Worm (Caenorhabditis elegans) whole organism, L2 larva: ENCODE data around the gene F49E11.7.

Experiments
- C34F6.9 ChIP-seq: fragments of 150-350 bp; optimal IDR thresholded peaks from 2 replicates; lab custom pipeline; 2014; ENCODE audit warnings: missing biosample characterization, missing genetic modification characterization
- F13H6.1 ChIP-seq: sonication (generic microtip); optimal IDR thresholded peaks from 2 replicates; lab custom pipeline; 2016; ENCODE audit warnings: missing genetic modification characterization, missing compliant biosample characterization
- Y55F3AM.14 ChIP-seq: fragments of 200-800 bp; sonication (Bioruptor generic); optimal IDR thresholded peaks from 2 replicates; lab custom pipeline; 2018; ENCODE audit warnings: mild to moderate bottlenecking, missing genetic modification characterization, missing compliant biosample characterization
- ZK546.5 ChIP-seq: sonication (generic microtip); optimal IDR thresholded peaks from 2 replicates; lab custom pipeline; 2017; ENCODE audit warnings: missing biosample characterization, missing genetic modification characterization
- alr-1 ChIP-seq: fragments of 150-350 bp; optimal IDR thresholded peaks from 2 replicates; lab custom pipeline; 2014; ENCODE audit warnings: missing biosample characterization, missing genetic modification characterization
- ama-1 ChIP-seq: fragments of 150-350 bp; optimal IDR thresholded peaks from 2 replicates; lab custom pipeline; 2018; ENCODE audit warnings: inconsistent platforms
- blmp-1 ChIP-seq: sonication (generic microtip); optimal IDR thresholded peaks from 2 replicates; lab custom pipeline; 2017; ENCODE audit warnings: missing genetic modification characterization, mild to moderate bottlenecking, missing compliant biosample characterization, antibody characterized with exemption, moderate library complexity; ENCODE audit not compliant: insufficient read depth
- ceh-16 ChIP-seq: fragments of 150-350 bp; optimal IDR thresholded peaks from 2 replicates; lab custom pipeline; 2014; ENCODE audit warnings: missing biosample characterization, missing genetic modification characterization
- ceh-82 ChIP-seq: fragments of 150-350 bp; optimal IDR thresholded peaks from 2 replicates; lab custom pipeline; 2014; ENCODE audit warnings: missing biosample characterization, missing genetic modification characterization
- crh-2 ChIP-seq: sonication (generic microtip); optimal IDR thresholded peaks from 2 replicates; lab custom pipeline; 2017; ENCODE audit warnings: missing biosample characterization, missing genetic modification characterization
- dmd-4 ChIP-seq: sonication (generic microtip); optimal IDR thresholded peaks from 2 replicates; lab custom pipeline; 2017; ENCODE audit warnings: missing biosample characterization, missing genetic modification characterization
- egl-27 ChIP-seq: sonication (generic microtip); optimal IDR thresholded peaks from 3 replicates; lab custom pipeline; 2017; ENCODE audit warnings: missing biosample characterization, missing genetic modification reagents, missing genetic modification characterization
- elt-1 ChIP-seq: fragments of 150-350 bp; optimal IDR thresholded peaks from 2 replicates; lab custom pipeline; 2014; ENCODE audit warnings: missing biosample characterization, missing genetic modification characterization
- elt-3 ChIP-seq: sonication (generic microtip); optimal IDR thresholded peaks from 2 replicates; lab custom pipeline; 2017; ENCODE audit warnings: missing biosample characterization, missing genetic modification characterization
- fos-1 ChIP-seq: fragments of 150-350 bp; optimal IDR thresholded peaks from 2 replicates; lab custom pipeline; 2014; ENCODE audit warnings: missing biosample characterization, missing genetic modification characterization
- gmeb-1 ChIP-seq: fragments of 150-350 bp; optimal IDR thresholded peaks from 2 replicates; lab custom pipeline; 2014; ENCODE audit warnings: missing biosample characterization, missing genetic modification characterization
- lin-11 ChIP-seq: fragments of 150-350 bp; sonication (generic microtip); optimal IDR thresholded peaks from 2 replicates; lab custom pipeline; 2014; ENCODE audit warnings: missing biosample characterization, missing genetic modification characterization, inconsistent platforms, mixed read lengths
- lin-13 ChIP-seq: fragments of 150-350 bp; optimal IDR thresholded peaks from 2 replicates; lab custom pipeline; 2014; ENCODE audit warnings: missing biosample characterization, missing genetic modification reagents, missing genetic modification characterization
- lin-39 ChIP-seq: fragments of 150-350 bp; optimal IDR thresholded peaks from 2 replicates; lab custom pipeline; 2014; ENCODE audit warnings: missing biosample characterization, missing genetic modification reagents, missing genetic modification characterization
- lsy-2 ChIP-seq, 2 experiments: fragments of 150-350 bp in 1 of 2; sonication (generic microtip) in 1 of 2; optimal IDR thresholded peaks; 2 replicates each; lab custom pipeline; 2014 to 2017; ENCODE audit warnings: missing biosample characterization in 2 of 2, missing genetic modification characterization in 2 of 2
- mab-5 ChIP-seq: fragments of 150-350 bp; optimal IDR thresholded peaks from 2 replicates; lab custom pipeline; 2014; ENCODE audit warnings: missing biosample characterization, missing genetic modification characterization
- mbf-1 ChIP-seq: sonication (generic microtip); optimal IDR thresholded peaks from 2 replicates; lab custom pipeline; 2017; ENCODE audit warnings: missing biosample characterization, missing genetic modification characterization
- nhr-10 ChIP-seq: sonication (generic microtip); optimal IDR thresholded peaks from 2 replicates; lab custom pipeline; 2017; ENCODE audit warnings: missing biosample characterization, missing genetic modification characterization
- nhr-11 ChIP-seq: fragments of 150-350 bp; optimal IDR thresholded peaks from 2 replicates; lab custom pipeline; 2014; ENCODE audit warnings: missing biosample characterization, missing genetic modification characterization
- nhr-129 ChIP-seq: fragments of 150-350 bp; optimal IDR thresholded peaks from 2 replicates; lab custom pipeline; 2014; ENCODE audit warnings: missing biosample characterization, missing genetic modification characterization
- nhr-21 ChIP-seq: fragments of 150-350 bp; optimal IDR thresholded peaks from 2 replicates; lab custom pipeline; 2014; ENCODE audit warnings: missing biosample characterization, missing genetic modification characterization
- nhr-23 ChIP-seq: fragments of 150-350 bp; optimal IDR thresholded peaks from 2 replicates; lab custom pipeline; 2014; ENCODE audit warnings: missing biosample characterization, missing genetic modification reagents, missing genetic modification characterization
- nhr-237 ChIP-seq: fragments of 150-350 bp; optimal IDR thresholded peaks from 2 replicates; lab custom pipeline; 2014; ENCODE audit warnings: missing biosample characterization, missing genetic modification characterization
- nhr-25 ChIP-seq: fragments of 150-350 bp; sonication (generic microtip); optimal IDR thresholded peaks from 3 replicates; lab custom pipeline; 2014; ENCODE audit warnings: missing biosample characterization, missing genetic modification characterization
- nhr-6 ChIP-seq: fragments of 150-350 bp; optimal IDR thresholded peaks from 2 replicates; lab custom pipeline; 2014; ENCODE audit warnings: missing biosample characterization, missing genetic modification characterization
- nhr-77 ChIP-seq: fragments of 150-350 bp; optimal IDR thresholded peaks from 2 replicates; lab custom pipeline; 2014; ENCODE audit warnings: missing biosample characterization, missing genetic modification characterization
- peb-1 ChIP-seq: fragments of 150-350 bp; optimal IDR thresholded peaks from 2 replicates; lab custom pipeline; 2014; ENCODE audit warnings: missing biosample characterization, missing genetic modification characterization
- sem-4 ChIP-seq: fragments of 150-350 bp; optimal IDR thresholded peaks from 2 replicates; lab custom pipeline; 2014; ENCODE audit warnings: missing biosample characterization, missing genetic modification reagents, missing genetic modification characterization
- sma-3 ChIP-seq: sonication (generic microtip); optimal IDR thresholded peaks from 2 replicates; lab custom pipeline; 2016; ENCODE audit warnings: missing genetic modification reagents, missing genetic modification characterization, missing compliant biosample characterization
- sma-9 ChIP-seq, 2 experiments: fragments of 150-350 bp in 1 of 2; sonication (generic microtip) in 1 of 2; optimal IDR thresholded peaks; 2 replicates each; lab custom pipeline; 2014 to 2016; ENCODE audit warnings: missing genetic modification characterization in 2 of 2, mild to moderate bottlenecking in 1 of 2, missing biosample characterization in 1 of 2, missing compliant biosample characterization in 1 of 2, missing genetic modification reagents in 1 of 2, moderate library complexity in 1 of 2
- snpc-4 ChIP-seq: fragments of 150-350 bp; optimal IDR thresholded peaks from 2 replicates; lab custom pipeline; 2014; ENCODE audit warnings: missing biosample characterization, missing genetic modification characterization
- unc-39 ChIP-seq: fragments of 150-350 bp; optimal IDR thresholded peaks from 2 replicates; lab custom pipeline; 2014; ENCODE audit warnings: missing biosample characterization, missing genetic modification characterization
- unc-55 ChIP-seq: fragments of 150-350 bp; sonication (generic microtip); optimal IDR thresholded peaks from 3 replicates; lab custom pipeline; 2014; ENCODE audit warnings: missing biosample characterization, missing genetic modification reagents, missing genetic modification characterization
- zag-1 ChIP-seq: fragments of 150-350 bp; optimal IDR thresholded peaks from 2 replicates; lab custom pipeline; 2014; ENCODE audit warnings: missing biosample characterization, missing genetic modification characterization
- ztf-1 ChIP-seq: fragments of 200-800 bp; sonication (Bioruptor generic); conservative IDR thresholded peaks from 2 replicates; pipeline ENCODE4 v1.3.6; 2022; ENCODE audit warnings: missing genetic modification characterization, missing compliant biosample characterization
- ztf-11 ChIP-seq: sonication (generic microtip); optimal IDR thresholded peaks from 2 replicates; lab custom pipeline; 2017; ENCODE audit warnings: missing biosample characterization, missing genetic modification characterization
- ztf-4 ChIP-seq: fragments of 150-350 bp; optimal IDR thresholded peaks from 2 replicates; lab custom pipeline; 2014; ENCODE audit warnings: missing biosample characterization, missing genetic modification characterization

Gene F49E11.7

ce11 chrIV:13048157-13048556, 4.5 kb upstream of the F49E11.7 start, which contains the start of gene scl-10:
scl-10 (plus strand) TSS chrIV:13048457.
- TF ChIP-seq crh-2 (no peak), nhr-25 (tag; lab: Kevin White, UChicago) (no peak), nhr-21 (tag; lab: Kevin White, UChicago) (no peak), nhr-77 (tag; lab: Kevin White, UChicago) (no peak), unc-55 (GFP tag; lab: Kevin White, UChicago) (no peak), peb-1 (tag; lab: Kevin White, UChicago) (no peak), F13H6.1 (tag; lab: Kevin White, UChicago) (no peak), nhr-129 (tag; lab: Kevin White, UChicago) (no peak), nhr-10 (tag; lab: Kevin White, UChicago) (no peak), elt-1 (tag; lab: Kevin White, UChicago) (no peak), blmp-1 (tag; lab: Kevin White, UChicago) (no peak), ZK546.5 (no peak), snpc-4 (tag; lab: Kevin White, UChicago) (no peak)

- TF ChIP-seq ZK546.5: no peak
- no peak for TF ChIP-seq fos-1
- TF ChIP-seq sma-3 (GFP tag; lab: Kevin White, UChicago): no peak
- TF ChIP-seq nhr-23: no peak
- no peak for TF ChIP-seq nhr-6 (tag; lab: Kevin White, UChicago)
- no peak for TF ChIP-seq mab-5
- TF ChIP-seq nhr-25 (tag; lab: Kevin White, UChicago): no peak
- no peak for TF ChIP-seq lin-39 (tag; lab: Kevin White, UChicago)
- TF ChIP-seq nhr-10 (tag; lab: Kevin White, UChicago): no peak
- TF ChIP-seq gmeb-1 (tag; lab: Kevin White, UChicago): no peak
- TF ChIP-seq unc-55 (GFP tag; lab: Kevin White, UChicago): no peak
Measured at ce11 chrIV:13051073-13051472, 1.6 kb upstream of the F49E11.7 start, which contains the start of gene scl-11. scl-11 (plus strand) TSS chrIV:13051373.

- TF ChIP-seq Y55F3AM.14 (GFP tag; lab: Kevin White, UChicago) (no peak), nhr-6 (tag; lab: Kevin White, UChicago) (no peak), nhr-25 (tag; lab: Kevin White, UChicago) (no peak), ceh-16 (tag; lab: Kevin White, UChicago) (no peak), mab-5 (no peak), nhr-237 (tag; lab: Kevin White, UChicago) (no peak), nhr-11 (tag; lab: Kevin White, UChicago) (no peak), fos-1 (no peak), unc-39 (tag; lab: Kevin White, UChicago) (no peak), nhr-10 (tag; lab: Kevin White, UChicago) (no peak), gmeb-1 (tag; lab: Kevin White, UChicago) (no peak), sem-4 (tag; lab: Kevin White, UChicago) (no peak), crh-2 (no peak), ZK546.5 (no peak), peb-1 (tag; lab: Kevin White, UChicago) (no peak), nhr-77 (tag; lab: Kevin White, UChicago) (no peak), nhr-21 (tag; lab: Kevin White, UChicago) (no peak), lsy-2 (tag; optimal IDR thresholded peaks at IDR 0.05; lab: Kevin White, UChicago) (no peak)
Measured at ce11 chrIV:13056026-13056425, 3.4 kb downstream of the F49E11.7 start, which contains the start of gene scl-1. scl-1 (plus strand) TSS chrIV:13056326.

ce11 chrIV:13057418-13057817, 4.8 kb downstream of the F49E11.7 start, which contains the start of gene scl-2:
scl-2 (plus strand) TSS chrIV:13057710.
- TF ChIP-seq sem-4 (tag; lab: Kevin White, UChicago) (no peak), lin-11 (tag; lab: Kevin White, UChicago) (no peak), nhr-25 (tag; lab: Kevin White, UChicago) (no peak), nhr-129 (tag; lab: Kevin White, UChicago) (peak; percentile 30), mab-5 (no peak), nhr-21 (tag; lab: Kevin White, UChicago) (no peak), ztf-1 (GFP tag; lab: Robert Waterston, UW) (no peak), mbf-1 (tag; lab: Kevin White, UChicago) (no peak), egl-27 (peak; percentile 11), zag-1 (tag; lab: Kevin White, UChicago) (no peak), ztf-4 (no peak), ceh-16 (tag; lab: Kevin White, UChicago) (no peak), lin-13 (GFP tag; lab: Kevin White, UChicago) (no peak), nhr-11 (tag; lab: Kevin White, UChicago) (no peak), nhr-6 (tag; lab: Kevin White, UChicago) (no peak), elt-1 (tag; lab: Kevin White, UChicago) (no peak), snpc-4 (tag; lab: Kevin White, UChicago) (no peak), crh-2 (peak; percentile 54), lsy-2 (tag; optimal IDR thresholded peaks at IDR 0.05; lab: Kevin White, UChicago) (no peak), gmeb-1 (tag; lab: Kevin White, UChicago) (peak; percentile 46), fos-1 (peak; percentile 98), lin-39 (tag; lab: Kevin White, UChicago) (no peak), dmd-4 (tag; lab: Kevin White, UChicago) (no peak), sma-3 (GFP tag; lab: Kevin White, UChicago) (no peak), nhr-10 (tag; lab: Kevin White, UChicago) (no peak), ama-1 (no peak), Y55F3AM.14 (GFP tag; lab: Kevin White, UChicago) (no peak), C34F6.9 (tag; lab: Kevin White, UChicago) (no peak), nhr-23 (no peak), sma-9 (GFP tag; optimal IDR thresholded peaks at IDR 0.05; lab: Kevin White, UChicago) (peak; percentile 80), sma-9 (tag; optimal IDR thresholded peaks at IDR 0.05; lab: Kevin White, UChicago) (no peak), elt-3 (tag; lab: Kevin White, UChicago) (no peak), alr-1 (tag; lab: Kevin White, UChicago) (no peak), ceh-82 (tag; lab: Kevin White, UChicago) (no peak), ztf-11 (tag; lab: Kevin White, UChicago) (no peak), nhr-237 (tag; lab: Kevin White, UChicago) (no peak)
